Fruit fly (Drosophila melanogaster) whole organism, embryonic: ENCODE results near the gene CG16779.

Source experiments
- Asciz ChIP-seq: fragments of 200-800 bp; sonication (Bioruptor generic); optimal IDR thresholded peaks from 2 replicates; lab custom pipeline; 2017; ENCODE audit warnings: missing biosample characterization, mild to moderate bottlenecking, missing genetic modification characterization, missing genetic modification reagents
- Blimp-1 ChIP-seq: fragments of 200-800 bp; sonication (Bioruptor generic); optimal IDR thresholded peaks from 3 replicates; lab custom pipeline; 2018; ENCODE audit warnings: missing biosample characterization, missing genetic modification characterization, mild to moderate bottlenecking, moderate library complexity, missing genetic modification reagents
- CG10462 ChIP-seq: fragments of 200-800 bp; sonication (Bioruptor generic); optimal IDR thresholded peaks from 2 replicates; lab custom pipeline; 2016; ENCODE audit warnings: missing biosample characterization, missing genetic modification characterization
- CG11093 ChIP-seq: fragments of 200-800 bp; sonication (Bioruptor generic); IDR thresholded peaks from 3 replicates; pipeline ENCODE4 v1.3.6; 2022; ENCODE audit warnings: missing biosample characterization, missing genetic modification characterization
- CG11504 ChIP-seq: fragments of 200-800 bp; sonication (Bioruptor generic); optimal IDR thresholded peaks from 3 replicates; lab custom pipeline; 2019; ENCODE audit warnings: missing biosample characterization, mild to moderate bottlenecking, missing genetic modification characterization, moderate library complexity
- CG12236 ChIP-seq: fragments of 200-800 bp; sonication (Bioruptor generic); optimal IDR thresholded peaks from 2 replicates; lab custom pipeline; 2016; ENCODE audit warnings: missing biosample characterization, missing genetic modification characterization
- CG12769 ChIP-seq: fragments of 200-800 bp; sonication (Bioruptor generic); optimal IDR thresholded peaks from 2 replicates; lab custom pipeline; 2019; ENCODE audit warnings: missing biosample characterization, mild to moderate bottlenecking, missing genetic modification characterization, moderate library complexity
- CG15696 ChIP-seq: fragments of 200-800 bp; sonication (Bioruptor generic); optimal IDR thresholded peaks from 2 replicates; lab custom pipeline; 2019; ENCODE audit warnings: missing biosample characterization, mild to moderate bottlenecking, missing genetic modification characterization, moderate library complexity
- CG16779 ChIP-seq: fragments of 200-800 bp; sonication (Bioruptor generic); IDR thresholded peaks from 2 replicates; pipeline ENCODE4 v1.3.6; 2022; ENCODE audit warnings: missing biosample characterization, missing genetic modification characterization
- CG1832 ChIP-seq: fragments of 200-800 bp; sonication (Bioruptor generic); optimal IDR thresholded peaks from 2 replicates; lab custom pipeline; 2017; ENCODE audit warnings: missing biosample characterization, mild to moderate bottlenecking, missing genetic modification characterization, inconsistent platforms
- CG2199 ChIP-seq: fragments of 200-800 bp; sonication (Bioruptor generic); IDR thresholded peaks from 3 replicates; pipeline ENCODE4 v1.3.6; 2022; ENCODE audit warnings: missing biosample characterization, missing genetic modification characterization
- CG31441 ChIP-seq: fragments of 200-800 bp; sonication (Bioruptor generic); IDR thresholded peaks from 2 replicates; pipeline ENCODE4 v1.3.6; 2022; ENCODE audit warnings: missing biosample characterization, missing genetic modification characterization
- CG4360 ChIP-seq: fragments of 200-800 bp; sonication (Bioruptor generic); IDR thresholded peaks from 2 replicates; pipeline ENCODE4 v1.3.6; 2022; ENCODE audit warnings: missing biosample characterization, missing genetic modification characterization
- CG4820 ChIP-seq: fragments of 200-800 bp; sonication (Bioruptor generic); optimal IDR thresholded peaks from 3 replicates; lab custom pipeline; 2016; ENCODE audit warnings: missing biosample characterization, missing genetic modification characterization
- CG5180 ChIP-seq: fragments of 200-800 bp; sonication (Bioruptor generic); optimal IDR thresholded peaks from 3 replicates; lab custom pipeline; 2017; ENCODE audit warnings: missing biosample characterization, missing genetic modification characterization, mild to moderate bottlenecking, moderate library complexity, missing genetic modification reagents
- CG5953 ChIP-seq: fragments of 200-800 bp; sonication (Bioruptor generic); IDR thresholded peaks from 2 replicates; pipeline ENCODE4 v1.3.6; 2022; ENCODE audit warnings: missing biosample characterization, missing genetic modification characterization
- CG6689 ChIP-seq: fragments of 200-800 bp; sonication (Bioruptor generic); IDR thresholded peaks from 2 replicates; pipeline ENCODE4 v1.3.6; 2022; ENCODE audit warnings: missing biosample characterization, missing genetic modification characterization
- Dad ChIP-seq: fragments of 200-800 bp; sonication (Bioruptor generic); optimal IDR thresholded peaks from 3 replicates; lab custom pipeline; 2016; ENCODE audit warnings: missing biosample characterization, missing genetic modification characterization
- Dbx ChIP-seq: fragments of 200-800 bp; sonication (Bioruptor generic); IDR thresholded peaks from 3 replicates; pipeline ENCODE4 v1.3.6; 2022; ENCODE audit warnings: missing biosample characterization, missing genetic modification characterization
- Doc3 ChIP-seq: fragments of 200-800 bp; sonication (Bioruptor generic); IDR thresholded peaks from 3 replicates; pipeline ENCODE4 v1.3.6; 2022; ENCODE audit warnings: missing biosample characterization, missing genetic modification characterization; ENCODE audit not compliant: partially characterized antibody
- H15 ChIP-seq: fragments of 200-800 bp; sonication (Bioruptor generic); IDR thresholded peaks from 3 replicates; pipeline ENCODE4 v1.3.6; 2022; ENCODE audit warnings: missing biosample characterization, missing genetic modification characterization
- HHEX ChIP-seq: fragments of 200-800 bp; sonication (Bioruptor generic); optimal IDR thresholded peaks from 3 replicates; lab custom pipeline; 2017; ENCODE audit warnings: missing biosample characterization, mild to moderate bottlenecking, missing genetic modification characterization, missing genetic modification reagents
- HLH3B ChIP-seq: fragments of 200-800 bp; sonication (Bioruptor generic); IDR thresholded peaks from 2 replicates; pipeline ENCODE4 v1.3.6; 2022; ENCODE audit warnings: missing biosample characterization, missing genetic modification characterization
- Hr78 ChIP-seq, 2 experiments: fragments of 200-800 bp in 1 of 2; fragments of >200 bp in 1 of 2; sonication (Bioruptor generic) in 1 of 2; optimal IDR thresholded peaks; 2 replicates each; lab custom pipeline; 2017 to 2019; ENCODE audit warnings: missing biosample characterization in 2 of 2, missing genetic modification characterization in 2 of 2, mild to moderate bottlenecking in 1 of 2, moderate library complexity in 1 of 2
- Oli ChIP-seq: fragments of 200-800 bp; sonication (Bioruptor generic); optimal IDR thresholded peaks from 2 replicates; lab custom pipeline; 2018; ENCODE audit warnings: missing biosample characterization, mild to moderate bottlenecking, missing genetic modification characterization, moderate library complexity
- Pdp1 ChIP-seq, 2 experiments: fragments of 200-800 bp; sonication (Bioruptor generic); optimal IDR thresholded peaks; 3 replicates each; lab custom pipeline; 2016; ENCODE audit warnings: missing biosample characterization in 2 of 2, missing genetic modification characterization in 2 of 2, mild to moderate bottlenecking in 1 of 2, moderate library complexity in 1 of 2
- Sry-δ ChIP-seq: fragments of 200-800 bp; sonication (Bioruptor generic); optimal IDR thresholded peaks from 2 replicates; lab custom pipeline; 2016; ENCODE audit warnings: missing biosample characterization, missing genetic modification characterization
- bowl ChIP-seq: fragments of 200-800 bp; sonication (Bioruptor generic); IDR thresholded peaks from 2 replicates; pipeline ENCODE4 v1.3.6; 2022; ENCODE audit warnings: missing biosample characterization, missing genetic modification characterization
- bsh ChIP-seq, 2 experiments: fragments of 200-800 bp; sonication (Bioruptor generic); optimal IDR thresholded peaks; 2 replicates each; lab custom pipeline; 2017 to 2018; ENCODE audit warnings: mild to moderate bottlenecking in 2 of 2, missing biosample characterization in 2 of 2, missing genetic modification characterization in 2 of 2, moderate library complexity in 1 of 2
- chm ChIP-seq: fragments of 200-800 bp; sonication (Bioruptor generic); IDR thresholded peaks from 2 replicates; pipeline ENCODE4 v1.3.6; 2022; ENCODE audit warnings: missing biosample characterization, missing genetic modification characterization
- ci ChIP-seq: fragments of 200-800 bp; sonication (Bioruptor generic); IDR thresholded peaks from 3 replicates; pipeline ENCODE4 v1.3.6; 2022; ENCODE audit warnings: missing biosample characterization, missing genetic modification characterization
- da ChIP-seq: fragments of 200-800 bp; sonication (Bioruptor generic); optimal IDR thresholded peaks from 2 replicates; lab custom pipeline; 2016; ENCODE audit warnings: missing biosample characterization, missing genetic modification characterization
- dmrt99B ChIP-seq: fragments of 200-800 bp; sonication (Bioruptor generic); optimal IDR thresholded peaks from 2 replicates; lab custom pipeline; 2018; ENCODE audit warnings: missing biosample characterization, mild to moderate bottlenecking, missing genetic modification characterization, moderate library complexity
- fd96Cb ChIP-seq: fragments of 200-800 bp; sonication (Bioruptor generic); optimal IDR thresholded peaks from 2 replicates; lab custom pipeline; 2018; ENCODE audit warnings: missing biosample characterization, mild to moderate bottlenecking, missing genetic modification characterization, moderate library complexity
- gcm2 ChIP-seq: fragments of 200-800 bp; sonication (Bioruptor generic); optimal IDR thresholded peaks from 2 replicates; lab custom pipeline; 2016; ENCODE audit warnings: missing biosample characterization, missing genetic modification characterization
- grn ChIP-seq: fragments of 200-800 bp; sonication (Bioruptor generic); optimal IDR thresholded peaks from 3 replicates; lab custom pipeline; 2017; ENCODE audit warnings: missing biosample characterization, missing genetic modification characterization
- jigr1 ChIP-seq: fragments of 200-800 bp; sonication (Bioruptor generic); IDR thresholded peaks from 3 replicates; pipeline ENCODE4 v1.3.6; 2022; ENCODE audit warnings: missing biosample characterization, missing genetic modification characterization
- lab ChIP-seq: fragments of 200-800 bp; sonication (Bioruptor generic); optimal IDR thresholded peaks from 3 replicates; lab custom pipeline; 2017; ENCODE audit warnings: missing biosample characterization, missing genetic modification characterization, mild to moderate bottlenecking, moderate library complexity, missing genetic modification reagents
- lbe ChIP-seq: fragments of 200-800 bp; sonication (Bioruptor generic); optimal IDR thresholded peaks from 2 replicates; lab custom pipeline; 2016; ENCODE audit warnings: missing biosample characterization, mild to moderate bottlenecking, missing genetic modification characterization
- lmd ChIP-seq: fragments of 200-800 bp; sonication (Bioruptor generic); IDR thresholded peaks from 2 replicates; pipeline ENCODE4 v1.3.6; 2022; ENCODE audit warnings: missing biosample characterization, missing genetic modification characterization
- lov ChIP-seq, 2 experiments: fragments of 200-800 bp in 1 of 2; fragments of >200 bp in 1 of 2; sonication (Bioruptor generic) in 1 of 2; IDR thresholded peaks in 1 of 2; optimal IDR thresholded peaks in 1 of 2; 2 replicates in 1 of 2; 3 replicates in 1 of 2; pipeline versions ENCODE4 v1.3.6 to Lab custom; 2017 to 2022; ENCODE audit warnings: missing biosample characterization in 1 of 2, missing genetic modification characterization in 1 of 2
- nau ChIP-seq: fragments of 200-800 bp; sonication (Bioruptor generic); optimal IDR thresholded peaks from 3 replicates; lab custom pipeline; 2017; ENCODE audit warnings: missing biosample characterization, mild to moderate bottlenecking, missing genetic modification characterization, missing genetic modification reagents
- phol ChIP-seq: fragments of 200-800 bp; sonication (Bioruptor generic); optimal IDR thresholded peaks from 3 replicates; lab custom pipeline; 2018; ENCODE audit warnings: missing biosample characterization, mild to moderate bottlenecking, missing genetic modification characterization, moderate library complexity
- sens ChIP-seq: fragments of 200-800 bp; sonication (Bioruptor generic); peaks from one replicate; lab custom pipeline; 2016; ENCODE audit warnings: missing biosample characterization, missing genetic modification characterization
- sr ChIP-seq: fragments of 200-800 bp; sonication (Bioruptor generic); IDR thresholded peaks from 3 replicates; pipeline ENCODE4 v1.3.6; 2022; ENCODE audit warnings: missing biosample characterization, missing genetic modification characterization
- vvl ChIP-seq: fragments of 200-800 bp; sonication (Bioruptor generic); IDR thresholded peaks from 2 replicates; pipeline ENCODE4 v1.3.6; 2022; ENCODE audit warnings: missing biosample characterization, missing genetic modification characterization

The CG16779 gene

dm6 chr3R:9420439-9421234, 72.8 kb downstream of the CG16779 start (continued):
- TF ChIP-seq Dad (no peak), Sry-δ (no peak), dmrt99B (tag; lab: Kevin White, UChicago) (peak; percentile 49), CG11504 (tag; lab: Kevin White, UChicago) (peak; percentile 43), jigr1 (GFP tag; lab: Robert Waterston, UW) (0 out of 3 replicates have a peak, but pooled peaks have one; percentile 31), CG11093 (GFP tag; lab: Robert Waterston, UW) (no peak), CG1832 (GFP tag; lab: Kevin White, UChicago) (no peak), Pdp1 (GFP tag; optimal IDR thresholded peaks at IDR 0.05; lab: Kevin White, UChicago) (peak in 1 of 2 experiments; percentile 17), sr (GFP tag; lab: Robert Waterston, UW) (peak; percentile 40; the same call in 1 of the 3 replicates), da (GFP tag; lab: Kevin White, UChicago) (no peak), Oli (tag; lab: Kevin White, UChicago) (peak; percentile 31), chm (GFP tag; lab: Robert Waterston, UW) (no peak), nau (GFP tag; lab: Kevin White, UChicago) (peak; percentile 1), Asciz (peak; percentile 8), CG16779 (peak; percentile 53; the same call in 1 of the 2 replicates), Dbx (GFP tag; lab: Robert Waterston, UW) (0 out of 3 replicates have a peak, but pooled peaks have one; percentile 5), vvl (peak; percentile 52; the same call in 1 of the 2 replicates), bsh (GFP tag; optimal IDR thresholded peaks at IDR 0.05; lab: Kevin White, UChicago) (peak in 1 of 2 experiments; percentile 29), ci (GFP tag; lab: Robert Waterston, UW) (peak; percentile 66; the same call in 1 of the 3 replicates), lmd (peak; percentile 40; the same call in 1 of the 2 replicates), grn (GFP tag; lab: Kevin White, UChicago) (no peak), gcm2 (GFP tag; lab: Kevin White, UChicago) (no peak), CG31441 (GFP tag; lab: Robert Waterston, UW) (peak; percentile 41), Blimp-1 (GFP tag; lab: Kevin White, UChicago) (peak; percentile 17), CG10462 (GFP tag; lab: Kevin White, UChicago) (no peak), fd96Cb (tag; lab: Kevin White, UChicago) (peak; percentile 14), CG2199 (GFP tag; lab: Robert Waterston, UW) (0 out of 3 replicates have a peak, but pooled peaks have one; percentile 23), HHEX (GFP tag; lab: Kevin White, UChicago) (peak; percentile 6), lab (GFP tag; lab: Kevin White, UChicago) (peak; percentile 20), Hr78 (GFP tag; optimal IDR thresholded peaks at IDR 0.05; lab: Kevin White, UChicago) (peak in 1 of 2 experiments; percentile 70), CG6689 (GFP tag; lab: Robert Waterston, UW) (0 out of 2 replicates have a peak, but pooled peaks have one; percentile 7), bowl (GFP tag; lab: Robert Waterston, UW) (0 out of 2 replicates have a peak, but pooled peaks have one; percentile 34), CG12236 (GFP tag; lab: Kevin White, UChicago) (no peak), CG15696 (no peak), phol (tag; lab: Kevin White, UChicago) (peak; percentile 27), lov (optimal IDR thresholded peaks at IDR 0.05; lab: Kevin White, UChicago) (no peak), lov (GFP tag; IDR thresholded peaks at IDR 0.05; lab: Robert Waterston, UW) (no peak), lbe (GFP tag; lab: Kevin White, UChicago) (no peak), sens (no peak), CG12769 (tag; lab: Kevin White, UChicago) (peak; percentile 45), H15 (GFP tag; lab: Robert Waterston, UW) (0 out of 3 replicates have a peak, but pooled peaks have one; percentile 5), CG5180 (GFP tag; lab: Kevin White, UChicago) (no peak), Doc3 (GFP tag; lab: Robert Waterston, UW) (0 out of 3 replicates have a peak, but pooled peaks have one; percentile 12), CG4820 (GFP tag; lab: Kevin White, UChicago) (peak; percentile 14), HLH3B (GFP tag; lab: Robert Waterston, UW) (0 out of 2 replicates have a peak, but pooled peaks have one; percentile 32), CG4360 (no peak), CG5953 (GFP tag; lab: Robert Waterston, UW) (no peak)
